Worm (Caenorhabditis elegans): ENCODE results near the gene kin-4.
A peak's percentile ranks its signal among the peaks of the same experiment; 100 is the strongest.

Gene kin-4

ce11 chrIV:11489610-11490339 is 64.2 kb downstream of the kin-4 start (continued):
- TF ChIP-seq lin-13 (GFP tag; optimal IDR thresholded peaks at IDR 0.05) (peak; percentile 36), jun-1 (tag; optimal IDR thresholded peaks at IDR 0.05) (peak; percentile 25), xbp-1 (tag; optimal IDR thresholded peaks at IDR 0.05) (peak; percentile 13), hlh-4 (tag; optimal IDR thresholded peaks at IDR 0.05) (no peak), nhr-84 (tag; optimal IDR thresholded peaks at IDR 0.05) (no peak), ets-5 (GFP tag; IDR thresholded peaks at IDR 0.05) (no peak), lir-3 (tag; optimal IDR thresholded peaks at IDR 0.05; ENCODE audit: poor library complexity) (peak; percentile 17), nhr-47 (tag; optimal IDR thresholded peaks at IDR 0.05) (peak; percentile 53), snpc-4 (tag; optimal IDR thresholded peaks at IDR 0.05) (peak; percentile 3), egl-27 (tag; optimal IDR thresholded peaks at IDR 0.05) (no peak), nhr-71 (tag; optimal IDR thresholded peaks at IDR 0.05) (peak; percentile 83), nhr-237 (tag; optimal IDR thresholded peaks at IDR 0.05) (no peak), pqm-1 (tag; optimal IDR thresholded peaks at IDR 0.05) (no peak), blmp-1 (tag; optimal IDR thresholded peaks at IDR 0.05) (peak; percentile 55), ceh-90 (tag; optimal IDR thresholded peaks at IDR 0.05) (no peak), lsy-2 (tag; optimal IDR thresholded peaks at IDR 0.05) (peak; percentile 26 to 69), nhr-76 (tag; optimal IDR thresholded peaks at IDR 0.05) (no peak), tbx-2 (tag; optimal IDR thresholded peaks at IDR 0.05) (peak; percentile 52), zag-1 (tag; optimal IDR thresholded peaks at IDR 0.05) (no peak), efl-3 (GFP tag; optimal IDR thresholded peaks at IDR 0.05) (peak; percentile 3), unc-30 (tag; optimal IDR thresholded peaks at IDR 0.05) (no peak), vab-15 (tag; optimal IDR thresholded peaks at IDR 0.05) (no peak), ceh-82 (tag; optimal IDR thresholded peaks at IDR 0.05) (no peak), dsc-1 (tag; optimal IDR thresholded peaks at IDR 0.05) (peak; percentile 22), fkh-10 (GFP tag; optimal IDR thresholded peaks at IDR 0.05) (no peak), lin-14 (GFP tag; optimal IDR thresholded peaks at IDR 0.05) (peak; percentile 90), C04F5.9 (tag; optimal IDR thresholded peaks at IDR 0.05) (no peak), swsn-7 (tag; optimal IDR thresholded peaks at IDR 0.05) (peak; percentile 37), ztf-11 (tag; optimal IDR thresholded peaks at IDR 0.05) (no peak), zip-4 (GFP tag; optimal IDR thresholded peaks at IDR 0.05) (no peak), ceh-88 (GFP tag; IDR thresholded peaks at IDR 0.05) (no peak), F16B12.6 (tag; optimal IDR thresholded peaks at IDR 0.05) (no peak), pag-3 (tag; optimal IDR thresholded peaks at IDR 0.05; ENCODE audit: borderline replicate concordance, insufficient read depth) (peak; percentile 4), pax-3 (tag; optimal IDR thresholded peaks at IDR 0.05) (no peak), fos-1 (tag; optimal IDR thresholded peaks at IDR 0.05) (no peak)

DNA sequence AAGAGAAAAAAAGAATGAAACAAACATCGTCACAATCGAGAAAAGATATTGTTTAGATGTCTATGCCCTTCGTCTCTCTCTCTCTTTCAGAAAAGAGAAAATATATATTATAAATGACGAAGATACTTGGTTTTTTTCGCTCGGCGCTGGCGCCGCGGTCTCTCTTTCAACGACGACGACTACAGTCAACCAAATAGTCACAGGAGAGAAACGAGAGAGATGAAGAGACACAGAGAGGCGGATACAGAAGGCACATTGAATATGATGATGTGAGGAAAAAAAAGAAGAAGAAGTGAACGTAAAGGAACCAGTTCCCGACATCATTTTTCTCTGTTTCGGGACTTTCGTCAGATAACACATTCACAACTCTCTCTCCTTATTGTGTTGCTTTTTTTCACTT is 65.9 kb downstream of the kin-4 start:
- TF ChIP-seq nhr-71 (tag; optimal IDR thresholded peaks at IDR 0.05) (peak; percentile 74), nhr-85 (tag) (peak; percentile 98), nhr-90 (tag; optimal IDR thresholded peaks at IDR 0.05; ENCODE audit: poor library complexity) (peak; percentile 69), lsy-2 (tag; optimal IDR thresholded peaks at IDR 0.05) (peak in 1 of 2 experiments; percentile 60), nhr-47 (tag; optimal IDR thresholded peaks at IDR 0.05) (peak; percentile 33), nhr-76 (tag; optimal IDR thresholded peaks at IDR 0.05) (no peak), elt-3 (tag; optimal IDR thresholded peaks at IDR 0.05) (peak in 3 of 6 experiments; percentile 11 to 74 (median 67)), lir-3 (tag; optimal IDR thresholded peaks at IDR 0.05; ENCODE audit: poor library complexity) (no peak), alr-1 (tag; optimal IDR thresholded peaks at IDR 0.05; ENCODE audit: borderline replicate concordance) (no peak), snu-23 (GFP tag; optimal IDR thresholded peaks at IDR 0.05) (peak; percentile 60), ets-5 (GFP tag; IDR thresholded peaks at IDR 0.05) (no peak), rnt-1 (tag; optimal IDR thresholded peaks at IDR 0.05) (no peak), lin-14 (GFP tag; optimal IDR thresholded peaks at IDR 0.05) (peak; percentile 85), lin-35 (GFP tag; optimal IDR thresholded peaks at IDR 0.05) (peak; percentile 9 to 54), tbx-2 (tag; optimal IDR thresholded peaks at IDR 0.05) (peak; percentile 25), nhr-12 (tag; optimal IDR thresholded peaks at IDR 0.05) (no peak), nhr-20 (tag; optimal IDR thresholded peaks at IDR 0.05) (peak; percentile 83), efl-1 (optimal IDR thresholded peaks at IDR 0.05) (peak in 1 of 2 experiments; percentile 0), efl-1 (GFP tag; optimal IDR thresholded peaks at IDR 0.05 in 1 of 2) (peak in 1 of 2 experiments; percentile 35), fkh-10 (GFP tag; optimal IDR thresholded peaks at IDR 0.05) (no peak), dpl-1 (GFP tag; optimal IDR thresholded peaks at IDR 0.05) (peak in 1 of 3 experiments; percentile 3), mep-1 (tag; optimal IDR thresholded peaks at IDR 0.05) (peak; percentile 33), nhr-19 (GFP tag; conservative IDR thresholded peaks at IDR 0.05) (peak; percentile 36; the same call in 1 of the 2 replicates), grh-1 (GFP tag; IDR thresholded peaks at IDR 0.05) (peak; percentile 46; the same call in 1 of the 2 replicates), blmp-1 (tag; optimal IDR thresholded peaks at IDR 0.05) (peak; percentile 94)
